Worm (Caenorhabditis elegans): Measurements from ENCODE around the gene cpg-18.

cpg-18 gene

DNA sequence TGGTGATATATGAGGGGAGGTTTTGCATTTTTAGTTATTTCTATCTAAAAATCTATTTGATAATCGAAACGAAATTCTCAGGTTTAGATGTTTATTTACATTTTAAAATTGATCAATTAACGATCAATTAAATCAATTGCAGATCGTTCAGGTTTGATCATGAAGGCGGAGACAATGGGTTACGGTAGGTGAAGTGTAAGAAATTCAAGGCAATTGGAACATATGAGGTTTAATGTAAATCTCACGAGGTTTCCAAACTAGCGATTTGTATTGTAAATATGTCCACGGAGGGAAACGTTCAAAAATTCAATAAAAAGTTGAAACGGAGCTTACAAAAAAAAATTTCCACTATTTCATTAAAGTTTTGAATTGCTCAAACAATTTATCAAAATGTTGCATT, 44.7 kb downstream of the cpg-18 start:
- TF ChIP-seq let-526 (GFP tag; IDR thresholded peaks at IDR 0.05) (no peak), lin-54 (GFP tag; optimal IDR thresholded peaks at IDR 0.05) (no peak), ztf-26 (tag; optimal IDR thresholded peaks at IDR 0.05) (no peak), aptf-2 (GFP tag; conservative IDR thresholded peaks at IDR 0.05) (no peak)

ce11 chrIV:5780234-5780788, 45.5 kb downstream of the cpg-18 start:
- TF ChIP-seq ceh-79 (tag; optimal IDR thresholded peaks at IDR 0.05) (no peak), egl-18 (GFP tag; IDR thresholded peaks at IDR 0.05) (no peak), ceh-27 (GFP tag; optimal IDR thresholded peaks at IDR 0.05) (no peak), madf-10 (tag; optimal IDR thresholded peaks at IDR 0.05) (no peak), lin-35 (GFP tag; optimal IDR thresholded peaks at IDR 0.05) (no peak), lsl-1 (GFP tag; optimal IDR thresholded peaks at IDR 0.05) (no peak), zim-3 (tag; optimal IDR thresholded peaks at IDR 0.05) (no peak), F55B11.4 (tag; optimal IDR thresholded peaks at IDR 0.05; ENCODE audit: borderline replicate concordance, insufficient read depth) (no peak), efl-1 (GFP tag; optimal IDR thresholded peaks at IDR 0.05) (no peak), ceh-58 (GFP tag; IDR thresholded peaks at IDR 0.05) (no peak), tlf-1 (GFP tag; optimal IDR thresholded peaks at IDR 0.05) (no peak), K11D2.4 (GFP tag; IDR thresholded peaks at IDR 0.05) (no peak), mes-4 (tag; optimal IDR thresholded peaks at IDR 0.05) (no peak), chd-7 (tag; optimal IDR thresholded peaks at IDR 0.05) (no peak)

DNA sequence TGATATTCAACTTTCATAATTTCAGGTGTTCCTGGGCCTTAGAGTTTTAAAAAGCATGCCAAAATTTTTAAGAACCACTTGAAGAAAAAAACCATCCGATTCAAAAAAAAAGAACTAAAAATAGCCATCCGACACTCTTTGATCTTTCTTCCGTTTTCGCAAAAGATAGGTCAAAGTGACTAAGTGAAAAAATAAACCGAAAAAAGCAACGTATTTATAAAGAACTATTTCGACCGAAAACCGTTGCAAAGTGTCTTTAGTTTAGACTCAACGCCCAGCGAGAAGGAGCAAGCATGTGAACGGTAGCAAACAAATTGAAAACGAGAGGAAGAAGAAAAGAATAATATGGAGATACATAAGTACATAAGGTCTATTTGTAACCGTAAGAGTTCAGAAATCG, 48.9 kb downstream of the cpg-18 start:
- TF ChIP-seq D2030.7 (GFP tag; IDR thresholded peaks at IDR 0.05) = no peak
